Fruit fly (Drosophila melanogaster) whole organism: ENCODE results near the gene Vha100-1.

Experiments
- CG8478 ChIP-seq: fragments of >200 bp; optimal IDR thresholded peaks from 2 replicates; lab custom pipeline; 2018; ENCODE audit warnings: inconsistent platforms
- EcR ChIP-seq, 2 experiments: fragments of >200 bp; optimal IDR thresholded peaks; 2 replicates each; lab custom pipeline; 2017; ENCODE audit warnings: missing biosample characterization in 2 of 2, missing genetic modification characterization in 2 of 2, missing genetic modification reagents in 2 of 2
- psq ChIP-seq: fragments of >200 bp; optimal IDR thresholded peaks from 2 replicates; lab custom pipeline; 2017

- TF ChIP-seq psq (lab: Kevin White, UChicago), result no peak
- TF ChIP-seq CG8478, result no peak
- no peak for TF ChIP-seq EcR (GFP tag; optimal IDR thresholded peaks at IDR 0.05; lab: Kevin White, UChicago)
Observed at dm6 chr3R:29091609-29092008, 39.4 kb upstream of the Vha100-1 start.
